Fruit fly (Drosophila melanogaster) whole organism, pupa: Measurements from ENCODE around the gene Peritrophin-15b.

Experiments
- CG10348 ChIP-seq: fragments of 200-800 bp; sonication (Bioruptor generic); IDR thresholded peaks from 2 replicates; pipeline ENCODE4 v1.3.6; 2022; ENCODE audit warnings: missing biosample characterization, missing genetic modification characterization
- CG14655 ChIP-seq: fragments of 200-800 bp; sonication (Bioruptor generic); optimal IDR thresholded peaks from 3 replicates; lab custom pipeline; 2017; ENCODE audit warnings: mild to moderate bottlenecking, missing biosample characterization, missing genetic modification reagents, missing genetic modification characterization
- CG15710 ChIP-seq: fragments of 200-800 bp; sonication (Bioruptor generic); optimal IDR thresholded peaks from 2 replicates; lab custom pipeline; 2018; ENCODE audit warnings: missing biosample characterization, mild to moderate bottlenecking, missing genetic modification characterization, moderate library complexity
- CG17806 ChIP-seq: fragments of 200-800 bp; sonication (Bioruptor generic); optimal IDR thresholded peaks from 2 replicates; lab custom pipeline; 2018; ENCODE audit warnings: missing biosample characterization, mild to moderate bottlenecking, missing genetic modification characterization, moderate library complexity
- CG4496 ChIP-seq: fragments of 200-800 bp; sonication (Bioruptor generic); IDR thresholded peaks from 3 replicates; pipeline ENCODE4 v1.3.6; 2022; ENCODE audit warnings: missing biosample characterization, missing genetic modification characterization
- CG8159 ChIP-seq: fragments of 200-800 bp; sonication (Bioruptor generic); optimal IDR thresholded peaks from 3 replicates; lab custom pipeline; 2018; ENCODE audit warnings: missing biosample characterization, mild to moderate bottlenecking, missing genetic modification characterization, moderate library complexity
- D1 ChIP-seq: fragments of 200-800 bp; sonication (Bioruptor generic); optimal IDR thresholded peaks from 2 replicates; lab custom pipeline; 2018; ENCODE audit warnings: missing biosample characterization, mild to moderate bottlenecking, missing genetic modification characterization, moderate library complexity
- EcR ChIP-seq: fragments of 200-800 bp; sonication (Bioruptor generic); optimal IDR thresholded peaks from 3 replicates; lab custom pipeline; 2019; ENCODE audit warnings: missing biosample characterization, missing genetic modification characterization, mild to moderate bottlenecking, moderate library complexity, missing genetic modification reagents
- Ets98B ChIP-seq: fragments of 200-800 bp; sonication (Bioruptor generic); IDR thresholded peaks from 2 replicates; pipeline ENCODE4 v1.3.6; 2022; ENCODE audit warnings: missing biosample characterization, missing genetic modification characterization
- Pif1A ChIP-seq: fragments of 200-800 bp; sonication (Bioruptor generic); optimal IDR thresholded peaks from 3 replicates; lab custom pipeline; 2016; ENCODE audit warnings: missing biosample characterization, missing genetic modification characterization
- Pif1B ChIP-seq: fragments of 200-800 bp; sonication (Bioruptor generic); optimal IDR thresholded peaks from 3 replicates; lab custom pipeline; 2016; ENCODE audit warnings: missing biosample characterization, missing genetic modification characterization
- Snoo ChIP-seq: fragments of 200-800 bp; sonication (Bioruptor generic); optimal IDR thresholded peaks from 3 replicates; lab custom pipeline; 2017; ENCODE audit warnings: missing biosample characterization, mild to moderate bottlenecking, missing genetic modification characterization, inconsistent platforms

DNA sequence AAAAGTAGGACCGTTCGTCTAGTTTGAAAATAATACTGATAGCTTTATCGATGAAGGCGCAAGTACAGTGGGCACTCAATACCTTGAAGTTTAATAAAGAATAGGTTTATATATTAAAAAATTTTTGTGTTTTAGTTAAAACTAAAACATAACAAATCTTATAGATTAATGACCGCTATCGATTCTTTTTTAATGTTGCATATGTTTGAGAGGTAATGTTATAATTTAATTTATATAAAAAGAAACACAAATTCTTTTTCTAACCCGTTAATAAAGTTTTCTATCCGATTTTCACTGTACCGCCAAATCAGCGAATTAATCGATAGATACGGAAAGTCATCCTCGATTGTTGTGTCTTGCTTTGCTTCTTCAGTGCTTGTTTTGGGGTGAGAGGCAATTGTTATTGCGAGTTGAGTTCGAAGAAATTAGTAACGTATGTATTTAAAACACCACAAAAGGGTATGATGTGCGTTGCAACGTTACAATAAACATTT is 10.6 kb downstream of the Peritrophin-15b start, which contains the start of the genes Dad1 and CG13384:
- peak; percentile 88 for TF ChIP-seq CG4496 (GFP tag; lab: Robert Waterston, UW)
- TF ChIP-seq D1 (tag; lab: Kevin White, UChicago) = peak; percentile 86
- peak; percentile 92 for TF ChIP-seq CG17806 (tag; lab: Kevin White, UChicago)
- TF ChIP-seq CG8159 (tag; lab: Kevin White, UChicago) = peak; percentile 96
- peak; percentile 93 for TF ChIP-seq CG14655 (GFP tag; lab: Kevin White, UChicago)
- peak; percentile 92 for TF ChIP-seq Snoo
- TF ChIP-seq CG15710 (tag; lab: Kevin White, UChicago) = peak; percentile 95
- peak; percentile 22 for TF ChIP-seq EcR (GFP tag; lab: Kevin White, UChicago)
- TF ChIP-seq CG10348 (GFP tag; lab: Robert Waterston, UW) = peak; percentile 61; the same call in 1 of the 2 replicates
- TF ChIP-seq Ets98B (GFP tag; lab: Robert Waterston, UW) = peak; percentile 76
- TF ChIP-seq Pif1A (GFP tag; lab: Kevin White, UChicago) = peak; percentile 33
- TF ChIP-seq Pif1B (GFP tag; lab: Kevin White, UChicago) = peak; percentile 69
